Fruit fly (Drosophila melanogaster): Measurements from ENCODE around the gene CG5478.
A peak's percentile ranks its signal among the peaks of the same experiment; 100 is the strongest.

The CG5478 gene

dm6 chr3R:15921747-15922146, 11.8 kb downstream of the CG5478 start:
- TF ChIP-seq Pif1A (GFP tag; optimal IDR thresholded peaks at IDR 0.05) (no peak), CG34367 (tag; optimal IDR thresholded peaks at IDR 0.05) (no peak), fd96Ca (GFP tag; IDR thresholded peaks at IDR 0.05) (no peak), Pif1B (GFP tag; optimal IDR thresholded peaks at IDR 0.05) (no peak), CG14655 (GFP tag; optimal IDR thresholded peaks at IDR 0.05) (no peak), CG13204 (GFP tag; optimal IDR thresholded peaks at IDR 0.05) (no peak), CG12605 (GFP tag; IDR thresholded peaks at IDR 0.05) (no peak), CG4496 (GFP tag; IDR thresholded peaks at IDR 0.05) (no peak), EcR (GFP tag; optimal IDR thresholded peaks at IDR 0.05) (no peak), Snoo (tag; optimal IDR thresholded peaks at IDR 0.05) (no peak), CG10348 (GFP tag; IDR thresholded peaks at IDR 0.05) (no peak), D1 (tag; optimal IDR thresholded peaks at IDR 0.05) (no peak), CG8301 (tag; optimal IDR thresholded peaks at IDR 0.05) (no peak), CG8159 (tag; optimal IDR thresholded peaks at IDR 0.05) (no peak), Ets98B (GFP tag; IDR thresholded peaks at IDR 0.05) (no peak), CG17806 (tag; optimal IDR thresholded peaks at IDR 0.05) (no peak), gl (tag; optimal IDR thresholded peaks at IDR 0.05) (no peak), CG32121 (GFP tag; IDR thresholded peaks at IDR 0.05) (no peak)

dm6 chr3R:15920751-15921156, 12.8 kb downstream of the CG5478 start, which contains the start of gene Fbxl7:
Fbxl7 (plus strand) TSS chr3R:15920898.
- TF ChIP-seq CG9948 (tag; optimal IDR thresholded peaks at IDR 0.05) (no peak), CG10348 (GFP tag; IDR thresholded peaks at IDR 0.05) (no peak), CG17806 (tag; optimal IDR thresholded peaks at IDR 0.05) (no peak), Pif1A (GFP tag; optimal IDR thresholded peaks at IDR 0.05) (no peak), CG32121 (GFP tag; IDR thresholded peaks at IDR 0.05) (peak; percentile 29; the same call in 1 of the 2 replicates), EcR (GFP tag; optimal IDR thresholded peaks at IDR 0.05) (peak; percentile 53), Snoo (tag; optimal IDR thresholded peaks at IDR 0.05) (no peak), CG14655 (GFP tag; optimal IDR thresholded peaks at IDR 0.05) (no peak), gl (tag; optimal IDR thresholded peaks at IDR 0.05) (peak; percentile 17), Pif1B (GFP tag; optimal IDR thresholded peaks at IDR 0.05) (no peak), CG13204 (GFP tag; optimal IDR thresholded peaks at IDR 0.05) (peak; percentile 67), CG8301 (tag; optimal IDR thresholded peaks at IDR 0.05) (no peak), CG4496 (GFP tag; IDR thresholded peaks at IDR 0.05) (peak; percentile 69), CG15710 (tag; optimal IDR thresholded peaks at IDR 0.05) (peak; percentile 4), fd96Ca (GFP tag; IDR thresholded peaks at IDR 0.05) (peak; percentile 48; the same call in 1 of the 3 replicates), CG34367 (tag; optimal IDR thresholded peaks at IDR 0.05) (no peak), rn (GFP tag; IDR thresholded peaks at IDR 0.05) (no peak), D1 (tag; optimal IDR thresholded peaks at IDR 0.05) (no peak), Ets98B (GFP tag; IDR thresholded peaks at IDR 0.05) (peak; percentile 63), CG8159 (tag; optimal IDR thresholded peaks at IDR 0.05) (no peak), CG12605 (GFP tag; IDR thresholded peaks at IDR 0.05) (peak; percentile 59; the same call in 1 of the 2 replicates)

dm6 chr3R:15920229-15920533, 13.4 kb downstream of the CG5478 start:
- TF ChIP-seq CG10348 (GFP tag; IDR thresholded peaks at IDR 0.05) (no peak), CG12605 (GFP tag; IDR thresholded peaks at IDR 0.05) (no peak), gl (tag; optimal IDR thresholded peaks at IDR 0.05) (no peak), CG14655 (GFP tag; optimal IDR thresholded peaks at IDR 0.05) (peak; percentile 1), CG32121 (GFP tag; IDR thresholded peaks at IDR 0.05) (peak; percentile 6; the same call in 1 of the 2 replicates), CG13204 (GFP tag; optimal IDR thresholded peaks at IDR 0.05) (no peak), Pif1B (GFP tag; optimal IDR thresholded peaks at IDR 0.05) (no peak), D1 (tag; optimal IDR thresholded peaks at IDR 0.05) (no peak), CG17806 (tag; optimal IDR thresholded peaks at IDR 0.05) (no peak)

dm6 chr3R:15919367-15920228, 13.9 kb downstream of the CG5478 start:
- peak; percentile 89 for TF ChIP-seq gl (tag; optimal IDR thresholded peaks at IDR 0.05)
- peak; percentile 75 for TF ChIP-seq CG10348 (GFP tag; IDR thresholded peaks at IDR 0.05)
- TF ChIP-seq rn (GFP tag; IDR thresholded peaks at IDR 0.05) = peak; percentile 96
- peak; percentile 96 for TF ChIP-seq CG17806 (tag; optimal IDR thresholded peaks at IDR 0.05)
- TF ChIP-seq CG12605 (GFP tag; IDR thresholded peaks at IDR 0.05) = peak; percentile 95
- TF ChIP-seq CG32121 (GFP tag; IDR thresholded peaks at IDR 0.05) = peak; percentile 92
- peak; percentile 98 for TF ChIP-seq Pif1B (GFP tag; optimal IDR thresholded peaks at IDR 0.05)
- peak; percentile 96 for TF ChIP-seq Pif1A (GFP tag; optimal IDR thresholded peaks at IDR 0.05)
- TF ChIP-seq EcR (GFP tag; optimal IDR thresholded peaks at IDR 0.05) = peak; percentile 69
- TF ChIP-seq CG13204 (GFP tag; optimal IDR thresholded peaks at IDR 0.05) = peak; percentile 98
- TF ChIP-seq CG9948 (tag; optimal IDR thresholded peaks at IDR 0.05) = peak; percentile 95
- TF ChIP-seq CG14655 (GFP tag; optimal IDR thresholded peaks at IDR 0.05) = peak; percentile 97
- TF ChIP-seq CG4496 (GFP tag; IDR thresholded peaks at IDR 0.05) = peak; percentile 97
- TF ChIP-seq Snoo (tag; optimal IDR thresholded peaks at IDR 0.05) = peak; percentile 96
- TF ChIP-seq CG8301 (tag; optimal IDR thresholded peaks at IDR 0.05) = peak; percentile 97
- TF ChIP-seq fd96Ca (GFP tag; IDR thresholded peaks at IDR 0.05) = peak; percentile 97
- TF ChIP-seq D1 (tag; optimal IDR thresholded peaks at IDR 0.05) = peak; percentile 90
- peak; percentile 94 for TF ChIP-seq CG8159 (tag; optimal IDR thresholded peaks at IDR 0.05)
- peak; percentile 97 for TF ChIP-seq CG34367 (tag; optimal IDR thresholded peaks at IDR 0.05)
- peak; percentile 95 for TF ChIP-seq Ets98B (GFP tag; IDR thresholded peaks at IDR 0.05)
- peak; percentile 93 for TF ChIP-seq CG15710 (tag; optimal IDR thresholded peaks at IDR 0.05)

dm6 chr3R:15917907-15918306, 15.6 kb downstream of the CG5478 start, which contains the start of gene CG45105:
CG45105 (minus strand) TSS chr3R:15918007.
- TF ChIP-seq CG8159 (tag; optimal IDR thresholded peaks at IDR 0.05) = no peak
- TF ChIP-seq CG15710 (tag; optimal IDR thresholded peaks at IDR 0.05) = no peak
- TF ChIP-seq Pif1A (GFP tag; optimal IDR thresholded peaks at IDR 0.05) = no peak
- TF ChIP-seq fd96Ca (GFP tag; IDR thresholded peaks at IDR 0.05) = no peak
- TF ChIP-seq Snoo (tag; optimal IDR thresholded peaks at IDR 0.05) = no peak
- no peak for TF ChIP-seq Ets98B (GFP tag; IDR thresholded peaks at IDR 0.05)
- TF ChIP-seq Pif1B (GFP tag; optimal IDR thresholded peaks at IDR 0.05) = no peak
- no peak for TF ChIP-seq CG10348 (GFP tag; IDR thresholded peaks at IDR 0.05)
- no peak for TF ChIP-seq D1 (tag; optimal IDR thresholded peaks at IDR 0.05)
- no peak for TF ChIP-seq CG13204 (GFP tag; optimal IDR thresholded peaks at IDR 0.05)
- no peak for TF ChIP-seq CG8301 (tag; optimal IDR thresholded peaks at IDR 0.05)
- TF ChIP-seq CG4496 (GFP tag; IDR thresholded peaks at IDR 0.05) = no peak
- TF ChIP-seq CG34367 (tag; optimal IDR thresholded peaks at IDR 0.05) = no peak
- no peak for TF ChIP-seq gl (tag; optimal IDR thresholded peaks at IDR 0.05)
- no peak for TF ChIP-seq CG9948 (tag; optimal IDR thresholded peaks at IDR 0.05)

Data from whole organism, pupa.